Worm (Caenorhabditis elegans) whole organism, L4 larva: Measurements from ENCODE around the gene srj-42.

Source experiments
- F37D6.2 ChIP-seq: sonication (generic microtip); optimal IDR thresholded peaks from 2 replicates; lab custom pipeline; 2016; ENCODE audit warnings: mild to moderate bottlenecking, missing genetic modification characterization, missing compliant biosample characterization
- F44E2.7 ChIP-seq: fragments of 200-800 bp; sonication (Bioruptor generic); IDR thresholded peaks from 2 replicates; pipeline ENCODE4 v2.1.2; 2022; ENCODE audit warnings: missing genetic modification characterization, missing compliant biosample characterization
- F49E8.2 ChIP-seq: sonication (generic microtip); optimal IDR thresholded peaks from 2 replicates; lab custom pipeline; 2016; ENCODE audit warnings: missing compliant biosample characterization, mild to moderate bottlenecking, missing genetic modification characterization, borderline replicate concordance
- T20F7.1 ChIP-seq: fragments of 200-800 bp; sonication (Bioruptor generic); optimal IDR thresholded peaks from 2 replicates; lab custom pipeline; 2018; ENCODE audit warnings: mild to moderate bottlenecking, missing genetic modification characterization, missing compliant biosample characterization
- T26A8.4 ChIP-seq: fragments of 200-800 bp; sonication (Bioruptor generic); IDR thresholded peaks from 2 replicates; pipeline ENCODE4 v1.3.6; 2022; ENCODE audit warnings: missing genetic modification characterization, missing compliant biosample characterization
- Y5F2A.4 ChIP-seq: fragments of 200-800 bp; sonication (Bioruptor generic); optimal IDR thresholded peaks from 2 replicates; lab custom pipeline; 2018; ENCODE audit warnings: mild to moderate bottlenecking, missing genetic modification characterization, missing compliant biosample characterization
- aha-1 ChIP-seq: fragments of 150-350 bp; peaks from one replicate; lab custom pipeline; 2014; ENCODE audit warnings: missing biosample characterization, missing genetic modification characterization
- ceh-28 ChIP-seq: fragments of 150-350 bp; optimal IDR thresholded peaks from 2 replicates; lab custom pipeline; 2014; ENCODE audit warnings: missing biosample characterization, missing genetic modification reagents, missing genetic modification characterization
- ceh-32 ChIP-seq: sonication (generic microtip); optimal IDR thresholded peaks from 2 replicates; lab custom pipeline; 2016; ENCODE audit warnings: mild to moderate bottlenecking, missing genetic modification characterization, missing compliant biosample characterization; ENCODE audit not compliant: poor library complexity
- ceh-62 ChIP-seq: sonication (generic microtip); optimal IDR thresholded peaks from 2 replicates; lab custom pipeline; 2017; ENCODE audit warnings: missing biosample characterization, missing genetic modification characterization
- ceh-82 ChIP-seq: sonication (generic microtip); optimal IDR thresholded peaks from 2 replicates; lab custom pipeline; 2017; ENCODE audit warnings: missing biosample characterization, missing genetic modification characterization
- ces-1 ChIP-seq: fragments of 150-350 bp; sonication (generic microtip); optimal IDR thresholded peaks from 4 replicates; lab custom pipeline; 2014; ENCODE audit warnings: missing biosample characterization, missing genetic modification reagents, missing genetic modification characterization
- daf-16 ChIP-seq, 3 experiments: sonication (generic microtip); optimal IDR thresholded peaks; 2 replicates each; lab custom pipeline; 2016 to 2017; ENCODE audit warnings: missing genetic modification characterization in 3 of 3, missing genetic modification reagents in 3 of 3, mild to moderate bottlenecking in 2 of 3, missing compliant biosample characterization in 2 of 3, missing biosample characterization in 1 of 3, moderate library complexity in 1 of 3
- dmd-9 ChIP-seq: fragments of 200-800 bp; sonication (Bioruptor generic); IDR thresholded peaks from 2 replicates; pipeline ENCODE4 v1.3.6; 2022; ENCODE audit warnings: missing genetic modification reagents, missing genetic modification characterization, missing compliant biosample characterization
- dpl-1 ChIP-seq: fragments of 150-350 bp; optimal IDR thresholded peaks from 2 replicates; lab custom pipeline; 2014; ENCODE audit warnings: missing biosample characterization, missing genetic modification reagents, missing genetic modification characterization
- egl-43 ChIP-seq: fragments of 200-800 bp; sonication (Bioruptor generic); IDR thresholded peaks from 2 replicates; pipeline ENCODE4 v1.3.6; 2022; ENCODE audit warnings: missing genetic modification reagents, missing genetic modification characterization, missing compliant biosample characterization
- fkh-10 ChIP-seq: fragments of 150-350 bp; optimal IDR thresholded peaks from 2 replicates; lab custom pipeline; 2014; ENCODE audit warnings: missing biosample characterization, missing genetic modification reagents, missing genetic modification characterization
- hmg-1.1 ChIP-seq: fragments of 200-800 bp; sonication (Bioruptor generic); IDR thresholded peaks from 2 replicates; pipeline ENCODE4 v1.3.6; 2022; ENCODE audit warnings: missing genetic modification reagents, missing genetic modification characterization, missing compliant biosample characterization
- lim-7 ChIP-seq: fragments of 200-800 bp; sonication (Bioruptor generic); IDR thresholded peaks from 2 replicates; pipeline ENCODE4 v1.3.6; 2022; ENCODE audit warnings: missing genetic modification characterization, missing compliant biosample characterization
- lin-38 ChIP-seq: fragments of 200-800 bp; sonication (Bioruptor generic); IDR thresholded peaks from 2 replicates; pipeline ENCODE4 v1.3.6; 2022; ENCODE audit warnings: missing genetic modification reagents, missing genetic modification characterization, missing compliant biosample characterization
- madf-5 ChIP-seq, 2 experiments: fragments of 200-800 bp; sonication (Bioruptor generic); IDR thresholded peaks; 2 replicates each; pipeline ENCODE4 v1.3.6; 2022; ENCODE audit warnings: missing compliant biosample characterization in 2 of 2, missing genetic modification characterization in 2 of 2
- madf-9 ChIP-seq: fragments of 200-800 bp; sonication (Bioruptor generic); conservative IDR thresholded peaks from 2 replicates; pipeline ENCODE4 v1.3.6; 2022; ENCODE audit warnings: missing genetic modification reagents, missing genetic modification characterization, missing compliant biosample characterization
- mdt-29 ChIP-seq: fragments of 200-800 bp; sonication (Bioruptor generic); IDR thresholded peaks from 2 replicates; pipeline ENCODE4 v1.3.6; 2022; ENCODE audit warnings: missing genetic modification reagents, missing genetic modification characterization, missing compliant biosample characterization
- mep-1 ChIP-seq: fragments of 150-350 bp; sonication (generic microtip); optimal IDR thresholded peaks from 3 replicates; lab custom pipeline; 2014; ENCODE audit warnings: missing biosample characterization, missing genetic modification characterization
- mes-2 ChIP-seq: sonication (generic microtip); optimal IDR thresholded peaks from 2 replicates; lab custom pipeline; 2016; ENCODE audit warnings: missing genotype, mild to moderate bottlenecking, missing genetic modification characterization, missing compliant biosample characterization; ENCODE audit not compliant: poor library complexity, severe bottlenecking
- mxl-3 ChIP-seq: fragments of 200-800 bp; sonication (Bioruptor generic); optimal IDR thresholded peaks from 2 replicates; lab custom pipeline; 2018; ENCODE audit warnings: mild to moderate bottlenecking, missing genetic modification characterization, missing compliant biosample characterization
- nhr-10 ChIP-seq: fragments of 150-350 bp; optimal IDR thresholded peaks from 2 replicates; lab custom pipeline; 2014; ENCODE audit warnings: missing biosample characterization, missing genetic modification characterization
- nhr-11 ChIP-seq: fragments of 150-350 bp; optimal IDR thresholded peaks from 2 replicates; lab custom pipeline; 2014; ENCODE audit warnings: missing biosample characterization, missing genetic modification characterization
- nhr-28 ChIP-seq: fragments of 150-350 bp; optimal IDR thresholded peaks from 2 replicates; lab custom pipeline; 2014; ENCODE audit warnings: missing biosample characterization, missing genetic modification characterization
- nhr-48 ChIP-seq: sonication (generic microtip); optimal IDR thresholded peaks from 2 replicates; lab custom pipeline; 2016; ENCODE audit warnings: mild to moderate bottlenecking, missing genetic modification characterization, missing compliant biosample characterization
- nhr-6 ChIP-seq: fragments of 150-350 bp; optimal IDR thresholded peaks from 2 replicates; lab custom pipeline; 2014; ENCODE audit warnings: missing biosample characterization, missing genetic modification characterization
- nhr-77 ChIP-seq: fragments of 150-350 bp; optimal IDR thresholded peaks from 2 replicates; lab custom pipeline; 2014; ENCODE audit warnings: missing biosample characterization, missing genetic modification characterization
- php-3 ChIP-seq: fragments of 200-800 bp; sonication (Bioruptor generic); IDR thresholded peaks from 2 replicates; pipeline ENCODE4 v1.3.6; 2022; ENCODE audit warnings: missing genetic modification reagents, missing genetic modification characterization, missing compliant biosample characterization
- pqm-1 ChIP-seq: sonication (generic microtip); optimal IDR thresholded peaks from 2 replicates; lab custom pipeline; 2017; ENCODE audit warnings: missing biosample characterization, missing genetic modification characterization
- rbr-2 ChIP-seq: sonication (generic microtip); optimal IDR thresholded peaks from 2 replicates; lab custom pipeline; 2016; ENCODE audit warnings: missing genotype, missing genetic modification characterization, missing compliant biosample characterization
- sdz-12 ChIP-seq: fragments of 200-800 bp; sonication (Bioruptor generic); optimal IDR thresholded peaks from 2 replicates; lab custom pipeline; 2018; ENCODE audit warnings: mild to moderate bottlenecking, missing genetic modification characterization, missing compliant biosample characterization
- snpc-1.2 ChIP-seq: fragments of 200-800 bp; sonication (Bioruptor generic); IDR thresholded peaks from 2 replicates; pipeline ENCODE4 v1.3.6; 2022; ENCODE audit warnings: missing genetic modification reagents, missing genetic modification characterization, missing compliant biosample characterization
- snpc-4 ChIP-seq: fragments of 150-350 bp; optimal IDR thresholded peaks from 2 replicates; lab custom pipeline; 2014; ENCODE audit warnings: missing biosample characterization, missing genetic modification characterization
- spr-3 ChIP-seq: fragments of 200-800 bp; sonication (Bioruptor generic); optimal IDR thresholded peaks from 2 replicates; lab custom pipeline; 2018; ENCODE audit warnings: mild to moderate bottlenecking, missing genetic modification characterization, missing compliant biosample characterization
- tra-1 ChIP-seq: fragments of 200-800 bp; sonication (Bioruptor generic); IDR thresholded peaks from 2 replicates; pipeline ENCODE4 v1.3.6; 2022; ENCODE audit warnings: missing genetic modification reagents, missing genetic modification characterization, missing compliant biosample characterization
- unc-62 ChIP-seq, 3 experiments: fragments of 150-350 bp in 1 of 3; sonication (generic microtip); optimal IDR thresholded peaks in 2 of 3; peaks in 1 of 3; 1 replicate in 1 of 3; 2 replicates in 2 of 3; lab custom pipeline; 2014 to 2017; ENCODE audit warnings: missing biosample characterization in 3 of 3, missing genetic modification characterization in 3 of 3, missing genetic modification reagents in 3 of 3, missing genotype in 1 of 3
- zag-1 ChIP-seq: fragments of 150-350 bp; optimal IDR thresholded peaks from 2 replicates; lab custom pipeline; 2014; ENCODE audit warnings: missing biosample characterization, missing genetic modification characterization
- zfp-3 ChIP-seq: fragments of 200-800 bp; sonication (Bioruptor generic); conservative IDR thresholded peaks from 2 replicates; pipeline ENCODE4 v1.3.6; 2022; ENCODE audit warnings: missing genetic modification reagents, missing genetic modification characterization, missing compliant biosample characterization

srj-42 gene

DNA sequence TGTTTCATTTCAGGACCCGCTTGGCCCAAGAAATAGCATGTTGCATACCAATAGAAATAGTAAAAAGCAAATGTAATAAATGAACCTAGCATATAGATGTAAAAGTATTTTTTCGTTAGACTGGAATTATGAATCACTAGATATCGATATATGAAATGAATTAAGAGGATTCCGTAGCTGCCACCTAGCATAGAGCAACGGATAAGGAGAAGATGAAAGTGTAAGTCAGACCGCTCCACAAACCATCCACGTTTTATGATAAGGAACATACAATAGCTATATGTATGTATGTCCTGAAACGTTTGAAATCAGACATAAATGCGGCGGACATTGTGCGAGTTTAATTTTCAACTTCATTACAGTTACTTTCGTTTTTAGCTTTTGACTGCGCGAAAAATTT, 982 bp downstream of the srj-42 start:
- TF ChIP-seq madf-9 (GFP tag; lab: Robert Waterston, UW): no peak
- peak in 1 of 2 experiments; percentile 94 for TF ChIP-seq unc-62 (GFP tag; optimal IDR thresholded peaks at IDR 0.05 in 1 of 2; lab: Kevin White, UChicago)
- TF ChIP-seq unc-62 (tag; optimal IDR thresholded peaks at IDR 0.05; lab: Kevin White, UChicago): no peak
- TF ChIP-seq, all 104 proteins: peak for 1

DNA sequence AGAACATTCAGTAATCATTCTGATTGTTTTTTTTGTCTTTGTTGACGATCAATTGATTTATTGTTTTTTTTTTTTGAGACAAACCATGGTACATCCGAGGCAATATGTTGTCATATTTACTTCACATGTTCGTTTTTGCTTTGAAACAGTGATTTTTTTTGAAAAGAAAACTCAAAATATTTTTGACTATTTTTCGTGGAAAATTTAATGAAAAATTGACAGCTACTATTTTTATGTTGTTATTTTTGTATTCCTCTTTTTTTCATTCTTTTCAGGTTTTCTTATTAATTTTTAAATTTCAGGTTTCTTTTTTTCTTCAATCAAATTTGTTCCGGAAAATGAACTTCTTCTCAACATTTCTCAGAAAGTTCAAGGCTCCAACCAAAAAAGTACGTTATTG, 6.4 kb downstream of the srj-42 start, which contains the start of gene Y73F8A.36:
Y73F8A.36 (plus strand) TSS at position 301 of the 400 bp plus-strand sequence.
- TF ChIP-seq nhr-77 (no peak), Y5F2A.4 (GFP tag; lab: Kevin White, UChicago) (no peak), ceh-82 (tag; lab: Kevin White, UChicago) (no peak), mxl-3 (no peak), nhr-10 (tag; lab: Kevin White, UChicago) (no peak)
- TF ChIP-seq, all 104 proteins: peak for 0

DNA sequence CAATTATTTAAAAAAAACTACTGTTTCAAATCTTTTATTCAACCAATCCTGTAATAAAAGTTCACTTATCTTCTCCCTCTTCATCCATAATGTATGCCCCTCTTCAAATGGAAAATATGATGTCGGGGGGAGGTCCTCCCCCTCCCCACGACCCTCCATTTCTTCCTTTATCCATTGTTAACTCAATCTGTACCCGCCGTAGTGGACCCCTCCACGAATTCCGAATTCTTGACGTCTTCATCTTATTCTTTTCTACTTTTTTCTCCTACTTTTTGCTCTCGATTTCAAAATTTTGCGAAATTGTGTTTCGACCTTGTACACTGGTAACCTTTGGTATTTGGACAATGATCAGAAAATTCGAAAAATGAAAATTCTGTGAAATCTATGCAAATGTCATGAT, 16.2 kb downstream of the srj-42 start, which contains the start of gene lgc-52:
lgc-52 (plus strand) TSS at position 268 of the 400 bp plus-strand sequence.
- peak; percentile 17 for TF ChIP-seq fkh-10 (GFP tag; lab: Kevin White, UChicago)
- no peak for TF ChIP-seq rbr-2

DNA sequence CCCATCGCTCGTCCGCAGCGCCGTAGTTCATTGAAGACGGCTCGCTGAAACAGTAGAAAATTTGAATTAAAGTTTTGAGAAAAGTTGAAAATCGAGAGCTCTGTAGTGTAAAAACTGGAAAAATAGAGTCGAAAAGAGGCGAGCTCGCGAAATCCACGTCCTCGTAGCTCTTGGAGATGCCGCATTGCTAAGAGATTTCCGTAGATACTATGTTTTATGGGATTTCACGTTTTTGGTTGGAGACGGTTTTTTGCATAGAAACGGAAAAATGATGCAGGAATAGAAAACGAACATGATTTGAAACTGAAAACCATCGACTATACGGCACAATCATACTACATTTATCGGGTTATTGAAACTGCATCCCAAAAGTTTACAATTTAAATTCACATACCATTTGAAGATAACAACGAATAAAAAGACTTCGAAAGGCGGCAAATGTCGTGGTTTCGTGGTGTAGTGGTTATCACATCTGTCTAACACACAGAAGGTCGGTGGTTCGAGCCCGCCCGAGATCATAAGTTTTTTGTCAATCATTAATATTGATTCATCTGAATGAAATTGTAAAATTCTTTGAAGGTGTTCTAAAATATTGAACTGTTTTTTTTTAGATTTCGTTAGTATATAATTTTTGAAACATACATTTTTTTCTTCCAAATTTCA, 17.0 kb downstream of the srj-42 start, which contains the start of gene pkd-2:
pkd-2 (minus strand) TSS at position 51 of the 663 bp plus-strand sequence.
- TF ChIP-seq rbr-2 (no peak), nhr-11 (no peak), daf-16 (GFP tag; optimal IDR thresholded peaks at IDR 0.05; lab: Kevin White, UChicago) (peak in 1 of 2 experiments; percentile 24), daf-16 (tag; optimal IDR thresholded peaks at IDR 0.05; lab: Kevin White, UChicago) (no peak), T20F7.1 (peak; percentile 49), snpc-1.2 (peak; percentile 99), aha-1 (tag; lab: Kevin White, UChicago) (peak; percentile 86), mdt-29 (GFP tag; lab: Robert Waterston, UW) (peak; percentile 51; the same call in 1 of the 2 replicates), dpl-1 (GFP tag; lab: Kevin White, UChicago) (no peak), lin-38 (GFP tag; lab: Robert Waterston, UW) (peak; percentile 43; the same call in 1 of the 2 replicates), F44E2.7 (GFP tag; lab: Robert Waterston, UW) (no peak)

DNA sequence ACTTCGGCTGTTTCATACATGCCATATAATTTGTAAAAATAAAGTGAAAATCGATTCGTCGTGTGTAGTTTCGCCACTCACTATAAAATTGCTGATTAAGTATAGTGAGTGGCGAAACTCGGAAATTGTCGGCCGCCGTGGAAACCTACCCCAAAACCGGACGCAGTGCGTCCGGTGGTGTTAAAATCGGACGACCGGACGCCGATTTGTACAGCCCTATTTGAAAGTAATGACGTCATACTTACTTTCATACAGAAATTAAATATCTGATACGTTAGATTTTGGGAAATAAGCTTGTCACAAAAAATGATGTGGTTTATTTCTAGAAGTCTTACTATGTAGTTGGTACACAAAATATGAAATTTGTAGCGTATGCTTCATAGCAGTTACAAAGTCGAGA, 17.8 kb downstream of the srj-42 start:
- no peak for TF ChIP-seq ces-1 (GFP tag; lab: Kevin White, UChicago)
- no peak for TF ChIP-seq pqm-1 (tag; lab: Kevin White, UChicago)
- no peak for TF ChIP-seq mes-2 (tag; lab: Kevin White, UChicago)
- TF ChIP-seq F37D6.2 (tag; lab: Kevin White, UChicago): no peak
- TF ChIP-seq dmd-9 (GFP tag; lab: Robert Waterston, UW): no peak
- peak; percentile 53 for TF ChIP-seq lin-38 (GFP tag; lab: Robert Waterston, UW)
- TF ChIP-seq T26A8.4 (GFP tag; lab: Robert Waterston, UW): no peak
- TF ChIP-seq lim-7 (GFP tag; lab: Robert Waterston, UW): no peak
- TF ChIP-seq ceh-32 (tag; lab: Kevin White, UChicago): no peak
- no peak for TF ChIP-seq ceh-62 (tag; lab: Kevin White, UChicago)
- TF ChIP-seq tra-1 (GFP tag; lab: Robert Waterston, UW): no peak
- TF ChIP-seq madf-5 (GFP tag; IDR thresholded peaks at IDR 0.05; lab: Robert Waterston, UW): no peak
- no peak for TF ChIP-seq zag-1 (tag; lab: Kevin White, UChicago)
- no peak for TF ChIP-seq Y5F2A.4 (GFP tag; lab: Kevin White, UChicago)
- no peak for TF ChIP-seq php-3
- no peak for TF ChIP-seq mep-1
- TF ChIP-seq nhr-28 (tag; lab: Kevin White, UChicago): no peak
- TF ChIP-seq ceh-28 (tag; lab: Kevin White, UChicago): no peak
- peak; percentile 83 for TF ChIP-seq mdt-29 (GFP tag; lab: Robert Waterston, UW)
- TF ChIP-seq egl-43 (GFP tag; lab: Robert Waterston, UW): no peak
- TF ChIP-seq sdz-12 (GFP tag; lab: Kevin White, UChicago): no peak
- TF ChIP-seq spr-3 (GFP tag; lab: Kevin White, UChicago): no peak
- no peak for TF ChIP-seq nhr-48 (tag; lab: Kevin White, UChicago)
- TF ChIP-seq snpc-4 (tag; lab: Kevin White, UChicago): peak; percentile 71
- no peak for TF ChIP-seq nhr-6 (tag; lab: Kevin White, UChicago)
- TF ChIP-seq zfp-3 (GFP tag; lab: Robert Waterston, UW): no peak
- TF ChIP-seq F49E8.2 (tag; lab: Kevin White, UChicago): peak; percentile 58
- no peak for TF ChIP-seq hmg-1.1 (GFP tag; lab: Robert Waterston, UW)
